Worm (Caenorhabditis elegans) whole organism, dauer: Measurements from ENCODE around the gene F53A3.7.

Experiments used
- unc-62 ChIP-seq: sonication (generic microtip); optimal IDR thresholded peaks from 2 replicates; lab custom pipeline; 2017; ENCODE audit warnings: missing biosample characterization, missing genetic modification reagents, missing genetic modification characterization

F53A3.7 gene

DNA sequence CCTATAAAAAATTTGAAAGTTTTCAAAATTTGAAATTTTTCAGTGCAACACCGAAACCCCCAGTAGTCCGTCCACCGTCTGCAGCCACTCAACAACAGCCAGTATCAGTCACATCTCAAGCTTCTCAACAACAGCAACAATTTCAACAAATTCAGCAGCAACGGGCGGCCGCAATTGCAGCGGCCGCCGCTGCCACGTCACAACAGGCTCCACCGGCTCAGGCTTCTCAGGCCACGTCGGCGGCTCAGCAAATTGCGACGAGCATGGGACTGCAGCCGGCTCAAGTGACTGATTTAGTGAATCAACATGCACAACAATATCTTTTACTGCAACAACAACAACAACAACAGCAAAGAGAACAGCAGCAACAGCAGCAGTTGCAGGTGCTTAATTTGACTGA is 17.2 kb upstream of the F53A3.7 start:
- no peak for TF ChIP-seq unc-62 (GFP tag; lab: Kevin White, UChicago)

DNA sequence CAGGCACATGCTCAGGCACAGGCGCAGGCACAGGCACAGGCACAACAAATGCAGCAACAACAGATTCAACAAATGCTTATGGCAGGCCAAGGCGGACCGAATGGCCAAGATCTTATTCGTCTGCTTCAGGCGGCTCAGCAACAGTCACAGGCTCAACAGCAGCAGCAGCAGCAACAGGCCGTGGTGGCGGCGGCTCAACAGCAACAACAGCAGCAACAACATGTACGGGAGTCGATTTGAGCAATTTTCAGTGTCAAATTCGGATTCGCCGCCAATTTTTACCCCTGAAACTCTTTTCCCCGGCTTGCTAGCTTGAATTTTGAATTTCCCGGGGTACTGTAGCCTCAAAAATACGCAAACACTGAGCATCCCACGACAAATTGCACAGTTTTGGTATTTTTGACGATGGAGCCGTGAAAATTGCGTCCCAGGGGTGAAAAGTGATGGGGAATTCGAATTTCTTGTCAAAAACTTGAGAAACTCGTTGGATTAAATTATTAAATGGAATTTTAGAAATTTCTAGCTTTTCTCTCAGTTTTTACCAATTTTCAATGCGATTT is 13.4 kb upstream of the F53A3.7 start:
- TF ChIP-seq unc-62 (GFP tag; lab: Kevin White, UChicago): no peak

DNA sequence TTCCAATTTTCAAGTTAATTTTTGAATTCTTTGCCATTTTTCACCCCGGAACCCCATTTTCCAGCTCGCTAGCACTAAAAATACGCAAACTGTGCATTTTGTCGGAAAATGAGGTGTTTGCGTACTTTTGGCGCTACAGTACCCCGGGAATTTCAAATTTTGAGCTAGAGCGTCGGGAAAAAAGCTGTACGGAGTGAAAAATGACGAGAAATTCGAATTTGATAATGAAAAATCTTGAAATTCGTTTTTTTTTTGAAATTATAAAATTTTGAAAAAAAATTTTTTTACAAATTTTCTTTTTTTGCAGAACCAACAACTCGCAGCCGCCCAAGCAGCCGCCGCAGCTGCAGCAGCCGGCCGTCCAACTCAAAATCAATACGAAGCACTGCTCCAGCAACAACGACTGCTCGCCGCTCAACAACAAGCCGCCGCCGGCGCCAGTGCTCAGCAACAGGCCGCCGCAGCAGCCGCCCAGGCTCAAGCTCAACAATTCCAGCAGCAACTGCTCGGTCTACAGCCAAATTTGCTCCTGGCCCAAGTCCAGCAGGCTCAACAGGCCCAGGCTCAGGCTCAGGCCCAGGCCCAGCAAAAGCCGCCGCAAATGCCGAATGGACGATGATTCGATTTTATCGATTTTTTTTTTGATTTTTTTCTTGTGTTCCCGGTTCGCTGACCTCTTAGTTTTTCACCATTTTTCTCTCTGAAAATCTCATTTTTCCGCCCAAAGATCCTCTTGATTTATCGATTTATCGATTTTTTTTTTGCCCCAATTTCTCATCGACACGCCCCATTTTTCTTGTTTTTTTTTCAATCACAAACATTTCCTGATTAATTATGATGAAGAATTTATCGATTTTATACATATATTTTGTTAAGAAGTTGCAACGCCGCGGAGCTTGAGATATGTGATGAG is 12.4 kb upstream of the F53A3.7 start:
- no peak for TF ChIP-seq unc-62 (GFP tag; lab: Kevin White, UChicago)

DNA sequence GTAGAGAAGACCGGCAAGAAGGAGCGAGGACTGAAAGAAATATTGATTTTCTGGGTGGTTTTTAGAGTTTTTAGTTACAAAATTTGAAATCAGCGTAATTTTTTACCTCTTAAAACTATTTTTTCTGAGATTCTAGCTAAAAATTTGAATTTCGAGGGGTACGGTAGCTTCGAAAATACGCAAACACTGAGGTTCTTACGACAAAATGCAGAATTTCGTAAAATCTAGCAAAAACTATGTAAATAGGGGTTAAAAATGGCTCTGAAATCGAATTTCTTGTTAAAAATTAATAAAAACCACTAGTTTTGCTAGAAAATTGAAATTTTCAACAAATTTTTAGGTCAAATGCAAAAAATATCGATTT is 11.7 kb upstream of the F53A3.7 start:
- TF ChIP-seq unc-62 (GFP tag; lab: Kevin White, UChicago): no peak

DNA sequence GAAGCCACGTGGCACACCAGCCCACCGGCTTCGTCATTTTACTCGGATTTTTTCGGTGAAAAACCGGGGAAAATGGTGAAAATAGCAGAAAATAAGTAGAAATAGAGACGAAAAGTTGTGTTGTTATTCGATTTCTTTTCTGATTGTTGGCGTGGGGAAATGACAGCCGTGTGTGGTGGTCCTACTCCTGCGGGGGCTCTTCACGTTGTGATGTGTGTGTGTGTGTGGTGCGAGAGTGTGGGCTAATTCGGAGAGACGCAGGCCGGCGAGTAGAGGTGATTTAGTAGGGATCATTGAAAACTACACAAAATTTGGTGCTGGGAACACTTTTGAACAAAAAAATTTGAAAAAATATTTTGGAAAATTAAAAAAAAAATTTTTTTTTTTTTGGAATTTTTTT is 7.8 kb upstream of the F53A3.7 start, which contains the start of gene F53A3.1:
F53A3.1 (minus strand) TSS at position 150 of the 400 bp plus-strand sequence.
- no peak for TF ChIP-seq unc-62 (GFP tag; lab: Kevin White, UChicago)

ce11 chrIII:1947851-1948250 is 3.5 kb upstream of the F53A3.7 start:
- TF ChIP-seq unc-62 (GFP tag; lab: Kevin White, UChicago): no peak

ce11 chrIII:1949362-1949761 is 2.0 kb upstream of the F53A3.7 start:
- no peak for TF ChIP-seq unc-62 (GFP tag; lab: Kevin White, UChicago)

- TF ChIP-seq unc-62 (GFP tag; lab: Kevin White, UChicago): no peak
These were observed 1.1 kb upstream of the F53A3.7 start, which contains the start of the genes polh-1 and rps-22 for ce11 chrIII:1950236-1950635. Gene polh-1, minus strand, starts transcription at chrIII:1950269. Gene rps-22, plus strand, starts transcription at chrIII:1950535.

- no peak for TF ChIP-seq unc-62 (GFP tag; lab: Kevin White, UChicago)
These were observed 4.3 kb downstream of the F53A3.7 start for ce11 chrIII:1955520-1956095.

ce11 chrIII:1961895-1962506 is 10.7 kb downstream of the F53A3.7 start, which contains the start of gene mboa-6:
Gene mboa-6, minus strand, starts transcription at chrIII:1961945.
- TF ChIP-seq unc-62 (GFP tag; lab: Kevin White, UChicago): no peak

DNA sequence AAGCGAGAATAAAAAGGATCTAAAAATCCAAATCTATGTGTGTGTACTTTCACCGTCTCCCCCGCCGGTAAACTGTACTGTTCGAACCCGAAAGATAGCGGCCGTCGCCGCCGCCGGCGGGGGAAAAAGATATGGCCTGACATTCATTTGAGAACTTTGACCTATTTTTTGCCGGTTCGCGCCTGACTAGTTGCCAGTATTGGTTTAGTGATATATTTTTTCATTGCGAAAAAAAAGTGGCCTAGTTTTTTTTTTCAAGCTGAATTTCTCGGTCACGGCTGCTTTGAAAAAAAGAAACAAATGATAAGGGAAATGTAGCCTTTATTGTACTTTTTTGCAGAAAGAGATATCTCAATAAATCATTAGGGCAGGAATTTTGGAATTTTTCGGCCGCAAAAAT is 11.2 kb downstream of the F53A3.7 start:
- no peak for TF ChIP-seq unc-62 (GFP tag; lab: Kevin White, UChicago)

ce11 chrIII:1963128-1963527 is 11.8 kb downstream of the F53A3.7 start:
- no peak for TF ChIP-seq unc-62 (GFP tag; lab: Kevin White, UChicago)

DNA sequence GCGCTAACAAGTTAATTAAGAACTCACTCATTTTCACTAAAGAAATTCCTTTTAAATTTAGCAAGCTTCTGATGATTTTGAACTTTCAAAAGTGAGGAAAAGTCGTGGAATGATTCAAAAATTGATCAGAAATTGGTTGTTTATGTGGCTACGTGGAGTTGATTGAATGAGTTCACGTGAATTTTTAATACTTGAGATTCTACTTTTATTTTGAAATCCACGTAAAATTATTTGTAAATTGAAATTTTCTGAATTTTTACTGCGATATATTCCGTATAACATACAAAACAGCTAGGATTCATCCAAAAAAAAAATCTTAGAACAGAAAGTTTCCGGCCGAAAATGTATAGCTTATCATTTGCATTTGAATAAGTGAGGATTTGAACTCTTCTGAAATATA is 18.5 kb downstream of the F53A3.7 start, which contains the start of gene moa-1:
moa-1 (minus strand) TSS at position 101 of the 400 bp plus-strand sequence.
- no peak for TF ChIP-seq unc-62 (GFP tag; lab: Kevin White, UChicago)

DNA sequence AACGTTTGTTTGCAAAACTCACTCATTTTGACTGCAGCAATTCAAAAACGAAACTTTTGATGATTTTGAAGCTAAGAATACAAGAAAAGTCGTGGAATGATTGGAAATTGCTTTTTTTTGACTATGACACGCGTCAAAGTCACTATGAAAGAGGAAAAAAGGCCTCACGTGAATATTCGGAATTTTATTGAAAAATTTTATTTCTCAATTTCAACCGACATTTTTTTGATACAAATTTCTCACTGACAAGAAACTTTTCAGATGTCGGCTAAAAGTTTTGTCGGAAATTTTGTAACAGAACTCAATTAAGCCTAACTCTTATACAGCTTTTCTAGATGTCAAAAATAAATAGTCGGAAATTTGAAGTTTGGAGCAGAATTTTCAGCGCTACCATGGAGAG is 19.1 kb downstream of the F53A3.7 start, which contains the start of gene R155.5:
R155.5 (minus strand) TSS at position 101 of the 400 bp plus-strand sequence.
- no peak for TF ChIP-seq unc-62 (GFP tag; lab: Kevin White, UChicago)

DNA sequence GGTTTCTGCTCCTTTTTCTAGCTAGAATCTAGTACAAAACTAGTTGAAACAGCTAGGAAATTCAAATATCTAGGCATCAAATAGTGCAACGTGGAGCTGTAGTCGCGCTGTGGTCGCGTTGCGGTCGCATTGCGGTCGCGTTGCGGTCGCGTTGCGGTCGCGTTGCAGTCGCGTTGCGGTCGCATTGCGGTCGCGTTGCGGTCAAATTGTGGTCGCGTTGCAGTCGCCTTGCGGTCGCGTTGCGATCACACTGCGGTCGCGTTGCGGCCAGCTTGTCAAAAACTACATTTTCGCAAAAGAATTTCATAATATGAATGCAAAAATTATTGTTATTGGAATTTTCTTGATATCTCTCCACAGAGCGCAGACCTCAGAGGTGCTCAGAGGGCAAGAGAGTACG is 24.7 kb downstream of the F53A3.7 start:
- no peak for TF ChIP-seq unc-62 (GFP tag; lab: Kevin White, UChicago)

DNA sequence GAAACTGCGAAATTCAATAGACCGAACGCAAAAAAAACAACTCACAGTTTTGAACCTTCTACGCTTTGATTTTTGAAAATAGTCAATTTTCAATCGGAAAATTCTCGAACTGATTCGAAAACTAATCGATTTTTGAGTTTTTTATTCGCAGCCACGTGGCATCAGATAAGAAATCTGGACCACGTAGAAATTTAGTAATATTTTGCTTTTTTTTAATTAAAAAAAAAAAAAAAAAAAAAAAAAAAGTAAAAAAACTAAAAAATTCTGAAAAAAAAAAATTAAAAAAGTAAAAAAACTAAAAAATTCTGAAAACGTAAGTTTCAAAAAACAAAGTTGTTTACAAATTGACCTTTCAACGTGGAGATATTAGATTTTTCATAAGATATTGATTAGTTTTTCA is 25.3 kb downstream of the F53A3.7 start, which contains the start of gene R155.3:
R155.3 (minus strand) TSS at position 101 of the 400 bp plus-strand sequence.
- no peak for TF ChIP-seq unc-62 (GFP tag; lab: Kevin White, UChicago)
